Worm (Caenorhabditis elegans): ENCODE results near the gene dhhc-10.

DNA sequence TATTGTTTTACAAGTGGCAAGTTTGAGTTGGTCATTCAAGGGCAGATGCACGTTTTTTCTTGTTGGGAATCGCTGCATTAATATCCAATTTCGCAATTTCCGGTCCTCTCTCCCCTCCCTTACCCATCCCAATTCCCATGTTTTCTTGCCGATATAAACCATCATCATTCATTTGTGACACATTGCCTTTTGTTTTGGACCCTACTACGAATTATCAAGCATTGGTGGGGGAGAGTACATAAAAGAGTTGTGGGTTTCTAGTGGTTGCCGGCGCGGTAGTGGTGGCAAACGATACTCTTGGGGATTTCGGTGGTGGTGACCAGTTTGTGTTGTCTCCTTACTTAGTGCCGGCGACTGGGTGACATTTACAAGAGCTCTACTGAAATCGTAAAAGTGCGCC, 35.3 kb downstream of the dhhc-10 start:
- TF ChIP-seq ref-1 (GFP tag; conservative IDR thresholded peaks at IDR 0.05) (no peak), flt-1 (GFP tag; IDR thresholded peaks at IDR 0.05) (0 out of 2 replicates have a peak, but pooled peaks have one; percentile 27), tab-1 (GFP tag; IDR thresholded peaks at IDR 0.05) (no peak), med-1 (GFP tag; optimal IDR thresholded peaks at IDR 0.05; ENCODE audit: insufficient read depth) (no peak)

All from whole organism, midembryonic.